Fruit fly (Drosophila melanogaster) Kc167 (cell line): Measurements from ENCODE around the gene mRpL1.

Source experiments
- Myc ChIP-seq: fragments of >200 bp; optimal IDR thresholded peaks from 2 replicates; lab custom pipeline; 2017; ENCODE audit warnings: missing external identifiers
- Sin3A ChIP-seq: fragments of >200 bp; optimal IDR thresholded peaks from 2 replicates; lab custom pipeline; 2018; ENCODE audit warnings: missing external identifiers
- h ChIP-seq: fragments of >200 bp; optimal IDR thresholded peaks from 3 replicates; lab custom pipeline; 2018; ENCODE audit warnings: missing external identifiers
- insv ChIP-seq: fragments of >200 bp; optimal IDR thresholded peaks from 3 replicates; lab custom pipeline; 2018; ENCODE audit warnings: missing external identifiers
- psq ChIP-seq: fragments of >200 bp; optimal IDR thresholded peaks from 2 replicates; lab custom pipeline; 2017; ENCODE audit warnings: missing external identifiers
- ttk ChIP-seq: sonication (Bioruptor generic); optimal IDR thresholded peaks from 2 replicates; lab custom pipeline; 2017; ENCODE audit warnings: missing external identifiers

dm6 chr3R:8307283-8307682, 6.0 kb downstream of the mRpL1 start:
- TF ChIP-seq h (lab: Kevin White, UChicago) (no peak), Sin3A (lab: Kevin White, UChicago) (no peak), psq (lab: Kevin White, UChicago) (no peak), insv (lab: Kevin White, UChicago) (no peak), ttk (lab: Kevin White, UChicago) (no peak), Myc (lab: Kevin White, UChicago) (no peak)
